ENCODE assay signal across 3 worm cellular contexts in genomic region chrII:11600711-11601110, ce11.
TF ChIP-seq lines count a peak whose summit lies in the region.

Gene F07A11.4 (plus strand): TSS chrII:11601011.

TF ChIP-seq in whole organism, L2 larva, 48 proteins besides CTCF, POLR2A, EP300 and RAD21:
- TF ChIP-seq unc-55 (GFP tag; optimal IDR thresholded peaks at IDR 0.05; lab: Kevin White, UChicago) (peak; percentile 12), lin-13 (GFP tag; optimal IDR thresholded peaks at IDR 0.05; lab: Kevin White, UChicago) (no peak)

TF ChIP-seq in whole organism, L3 larva, 47 proteins besides CTCF, POLR2A, EP300 and RAD21:
- no peak for TF ChIP-seq nhr-67 (tag; optimal IDR thresholded peaks at IDR 0.05; lab: Kevin White, UChicago)
- TF ChIP-seq zag-1 (tag; optimal IDR thresholded peaks at IDR 0.05; lab: Kevin White, UChicago): no peak
- TF ChIP-seq lin-39 (tag; optimal IDR thresholded peaks at IDR 0.05; lab: Kevin White, UChicago): peak; percentile 7
- TF ChIP-seq lin-15B (tag; optimal IDR thresholded peaks at IDR 0.05; lab: Kevin White, UChicago): no peak

TF ChIP-seq in whole organism, mixed stage, embryonic, 35 proteins besides CTCF, POLR2A, EP300 and RAD21:
- TF ChIP-seq sptf-1 (tag; optimal IDR thresholded peaks at IDR 0.05; lab: Kevin White, UChicago): no peak
- TF ChIP-seq unc-120 (tag; optimal IDR thresholded peaks at IDR 0.05; lab: Kevin White, UChicago; ENCODE audit: poor library complexity, severe bottlenecking): peak; percentile 12

Comparison
In these comparisons a context has a peak if more than half of its experiments do, and no peak if none do; other contexts are left out.
1. Of the 25 proteins assayed by ChIP-seq in both whole organism, L2 larva and whole organism, L3 larva: peak only in whole organism, L2 larva: none; only in whole organism, L3 larva: lin-39; in both: none; in neither: 24.